Worm (Caenorhabditis elegans): ENCODE measurements around the gene T04G9.6.

DNA sequence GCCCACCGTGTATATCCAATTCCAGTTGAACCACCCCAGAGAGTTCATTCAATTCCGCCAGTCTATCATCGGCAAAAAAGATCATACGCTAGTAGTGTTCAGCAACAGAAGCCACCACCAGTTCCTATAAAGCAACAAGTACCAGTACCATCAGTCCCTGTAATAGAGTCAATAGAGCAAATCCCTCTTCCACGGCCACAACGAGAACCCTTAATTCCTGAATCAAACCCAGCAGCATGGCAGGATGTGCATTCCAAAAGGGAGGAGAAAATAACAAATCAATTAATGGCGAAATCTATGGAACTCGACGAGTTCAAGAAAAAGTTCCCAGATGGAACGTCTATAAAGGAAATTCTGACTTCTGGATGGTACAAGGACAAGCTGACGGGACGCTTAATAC lies 5.1 kb upstream of the T04G9.6 start:
- TF ChIP-seq flt-1 (GFP tag; IDR thresholded peaks at IDR 0.05) (no peak), med-1 (GFP tag; optimal IDR thresholded peaks at IDR 0.05; ENCODE audit: insufficient read depth) (no peak), ref-1 (GFP tag; conservative IDR thresholded peaks at IDR 0.05) (no peak), T22C8.4 (GFP tag; IDR thresholded peaks at IDR 0.05) (no peak), klf-2 (GFP tag; conservative IDR thresholded peaks at IDR 0.05) (no peak), tab-1 (GFP tag; IDR thresholded peaks at IDR 0.05) (no peak), cog-1 (tag; optimal IDR thresholded peaks at IDR 0.05) (no peak), ztf-23 (GFP tag; IDR thresholded peaks at IDR 0.05) (no peak), ztf-29 (GFP tag; IDR thresholded peaks at IDR 0.05) (no peak)

Measured in whole organism, midembryonic.